Worm (Caenorhabditis elegans): Measurements from ENCODE around the gene odr-2.
A peak's percentile ranks its signal among the peaks of the same experiment; 100 is the strongest.

The odr-2 gene

DNA sequence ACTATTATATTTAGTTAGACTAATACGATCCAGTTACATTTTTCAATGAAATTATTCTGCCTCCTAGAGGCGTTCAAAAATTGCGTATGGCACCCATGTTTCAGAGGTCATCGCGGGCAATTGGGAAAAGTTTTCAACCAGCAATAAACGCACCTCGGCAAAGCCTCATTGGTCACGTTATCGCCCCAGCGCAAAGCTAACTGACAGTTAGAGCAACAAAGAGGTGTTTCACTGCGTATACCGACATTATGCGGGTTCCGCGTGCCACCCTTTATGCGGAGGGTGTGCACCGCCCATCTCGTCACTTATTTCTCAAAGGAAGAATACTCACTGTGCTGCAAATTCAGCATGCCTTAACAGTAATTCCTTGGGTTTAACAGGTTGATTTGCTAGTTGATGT is 39.3 kb downstream of the odr-2 start (continued):
- TF ChIP-seq F49E8.2 (tag; optimal IDR thresholded peaks at IDR 0.05; ENCODE audit: insufficient read depth), result peak; percentile 50
- peak; percentile 95 for TF ChIP-seq snpc-1.1 (tag; optimal IDR thresholded peaks at IDR 0.05; ENCODE audit: insufficient read depth)
- TF ChIP-seq Y95B8A.8 (GFP tag; IDR thresholded peaks at IDR 0.05), result 0 out of 2 replicates have a peak, but pooled peaks have one; percentile 29
- peak; percentile 92 for TF ChIP-seq pbrm-1 (GFP tag; IDR thresholded peaks at IDR 0.05)
- TF ChIP-seq cebp-2 (GFP tag; IDR thresholded peaks at IDR 0.05), result 0 out of 2 replicates have a peak, but pooled peaks have one; percentile 27
- TF ChIP-seq C17E4.6 (GFP tag; IDR thresholded peaks at IDR 0.05), result 0 out of 2 replicates have a peak, but pooled peaks have one; percentile 47
- peak; percentile 5 for TF ChIP-seq unc-130 (GFP tag; optimal IDR thresholded peaks at IDR 0.05)
- peak; percentile 82 for TF ChIP-seq attf-6 (GFP tag; IDR thresholded peaks at IDR 0.05)
- peak; percentile 75 for TF ChIP-seq lin-26 (GFP tag; IDR thresholded peaks at IDR 0.05)
- TF ChIP-seq nfyb-1 (GFP tag; IDR thresholded peaks at IDR 0.05), result peak; percentile 89
- no peak for TF ChIP-seq F55B11.4 (tag; optimal IDR thresholded peaks at IDR 0.05; ENCODE audit: borderline replicate concordance, insufficient read depth)
- TF ChIP-seq T26A5.8 (tag; optimal IDR thresholded peaks at IDR 0.05), result no peak
- no peak for TF ChIP-seq ZK185.1 (tag; optimal IDR thresholded peaks at IDR 0.05; ENCODE audit: poor library complexity, severe bottlenecking)
- peak; percentile 76 for TF ChIP-seq tbp1 (GFP tag; optimal IDR thresholded peaks at IDR 0.05)
- TF ChIP-seq ekl-4 (GFP tag; IDR thresholded peaks at IDR 0.05), result 0 out of 2 replicates have a peak, but pooled peaks have one; percentile 58
- TF ChIP-seq snpc-1.3 (tag; optimal IDR thresholded peaks at IDR 0.05; ENCODE audit: insufficient read depth), result no peak
- no peak; the same call in 1 of the 2 replicates for TF ChIP-seq dox-1 (GFP tag; IDR thresholded peaks at IDR 0.05)
- 0 out of 2 replicates have a peak, but pooled peaks have one; percentile 29 for TF ChIP-seq ceh-100 (GFP tag; IDR thresholded peaks at IDR 0.05)
- TF ChIP-seq nfya-2 (GFP tag; IDR thresholded peaks at IDR 0.05), result no peak
- TF ChIP-seq hsf-1 (GFP tag; IDR thresholded peaks at IDR 0.05), result peak; percentile 72
- peak; percentile 52 for TF ChIP-seq madf-8 (GFP tag; conservative IDR thresholded peaks at IDR 0.05)
- TF ChIP-seq snpc-4 (GFP tag; optimal IDR thresholded peaks at IDR 0.05), result peak; percentile 91
- peak; percentile 88 to 98 (median 96) for TF ChIP-seq snpc-4 (tag; optimal IDR thresholded peaks at IDR 0.05)
- TF ChIP-seq hmg-20 (GFP tag; IDR thresholded peaks at IDR 0.05), result peak; percentile 47; the same call in 1 of the 2 replicates

DNA sequence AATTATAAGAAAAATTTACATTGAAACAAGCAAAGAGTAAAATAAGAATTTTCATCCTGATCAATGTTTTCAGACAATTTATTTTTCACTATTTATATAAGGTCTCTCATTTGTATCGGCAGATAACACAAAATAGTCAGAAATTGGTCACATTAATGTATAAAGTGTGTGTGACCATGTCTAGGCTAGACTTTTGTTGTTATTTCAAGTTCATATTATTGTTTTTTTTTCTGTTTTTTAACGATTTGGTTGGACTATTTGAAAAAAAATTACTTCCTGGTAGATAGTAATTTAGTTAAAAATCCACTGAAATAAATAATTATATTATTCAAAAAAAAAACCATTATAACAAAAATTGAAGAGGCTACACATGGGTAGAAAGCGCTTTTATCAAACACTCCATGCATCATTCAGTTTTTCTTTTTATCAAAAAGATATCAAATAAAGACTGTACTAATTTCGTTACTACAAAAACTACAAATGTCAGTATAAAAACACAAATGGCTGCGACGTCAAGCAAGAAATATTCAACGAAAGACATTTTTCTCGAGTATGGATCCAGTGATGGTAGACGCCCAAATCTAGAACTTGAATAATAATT is 42.0 kb downstream of the odr-2 start, which contains the start of gene ugt-37:
Gene ugt-37 (minus strand): TSS at position 69 of the 601 bp plus-strand sequence.
- no peak for TF ChIP-seq Y53G8AR.9 (GFP tag; conservative IDR thresholded peaks at IDR 0.05)
- no peak for TF ChIP-seq F57C9.4 (tag; optimal IDR thresholded peaks at IDR 0.05)
- no peak for TF ChIP-seq attf-5 (GFP tag; optimal IDR thresholded peaks at IDR 0.05)
- no peak for TF ChIP-seq egl-18 (GFP tag; IDR thresholded peaks at IDR 0.05)
- TF ChIP-seq repo-1 (tag; optimal IDR thresholded peaks at IDR 0.05), result no peak
- TF ChIP-seq B0336.3 (GFP tag; IDR thresholded peaks at IDR 0.05), result no peak
- no peak for TF ChIP-seq ceh-40 (GFP tag; IDR thresholded peaks at IDR 0.05)
- no peak for TF ChIP-seq hrde-1 (tag; optimal IDR thresholded peaks at IDR 0.05; ENCODE audit: borderline replicate concordance)

DNA sequence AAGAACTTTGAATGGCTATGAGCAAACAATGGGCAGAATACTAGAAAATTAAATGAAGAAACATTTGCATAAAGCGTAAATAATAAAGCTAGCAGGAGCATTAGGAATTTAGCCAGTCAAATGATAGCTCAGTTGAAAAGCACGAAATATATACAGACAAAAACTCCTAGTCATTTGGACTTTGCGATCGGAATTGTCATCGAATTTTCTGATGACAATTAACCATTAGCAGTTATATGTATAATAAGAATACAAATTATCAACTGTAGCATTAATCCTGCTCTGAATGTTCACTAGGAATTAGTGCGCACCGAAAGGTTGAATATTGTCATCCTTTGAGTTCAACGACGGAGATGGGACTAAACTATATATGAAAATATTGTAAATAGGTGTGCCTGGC is 44.0 kb downstream of the odr-2 start, which contains the start of gene ugt-38:
Gene ugt-38 (minus strand): TSS at position 101 of the 400 bp plus-strand sequence.
- no peak for TF ChIP-seq lir-1 (GFP tag; conservative IDR thresholded peaks at IDR 0.05)
- no peak for TF ChIP-seq madf-6 (GFP tag; IDR thresholded peaks at IDR 0.05)
